Fruit fly (Drosophila melanogaster): Measurements from ENCODE around the gene Ugt37A2.
"Not testable (repeated sequence)": the region's sequence is repeated elsewhere in the genome, so short reads cannot be mapped to it uniquely, and the experiment has no call there.

Gene Ugt37A2

DNA sequence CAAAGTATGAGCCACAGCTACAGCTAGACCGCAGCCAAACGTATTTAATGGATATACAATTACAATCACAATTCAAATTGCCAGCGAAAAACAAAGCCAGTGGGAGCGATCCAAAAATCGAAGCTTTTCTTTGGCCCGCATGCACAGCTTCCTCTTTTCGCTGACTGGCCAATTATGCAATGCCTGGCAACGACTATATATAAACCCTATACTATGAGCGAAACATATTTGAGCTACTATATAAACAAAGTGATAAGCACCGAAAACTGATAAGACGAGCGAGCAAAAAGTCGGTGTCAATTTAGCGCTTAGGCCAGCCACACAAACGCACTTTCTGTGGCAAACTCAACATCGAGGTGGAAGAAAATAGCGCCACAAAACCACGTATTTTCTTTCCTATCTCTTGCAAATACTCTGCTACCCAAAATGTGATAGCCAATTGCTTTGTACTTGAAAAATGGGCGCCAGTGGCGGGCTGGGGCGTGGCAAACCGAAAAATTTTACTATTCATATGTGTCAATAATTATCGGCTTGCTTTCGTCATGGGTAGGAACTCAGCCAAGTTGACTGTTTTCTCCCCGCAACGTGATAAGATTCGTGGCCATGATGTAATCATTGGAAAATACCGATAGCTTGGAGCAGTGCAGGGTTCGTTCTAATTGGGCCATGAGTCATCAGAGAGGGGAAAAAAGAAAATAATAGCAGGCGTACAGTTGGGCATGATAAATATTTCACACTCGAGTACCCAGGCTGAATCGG is 39.6 kb upstream of the Ugt37A2 start:
- no peak for TF ChIP-seq Pif1B (GFP tag; optimal IDR thresholded peaks at IDR 0.05)
- TF ChIP-seq CG17806 (tag; optimal IDR thresholded peaks at IDR 0.05) = no peak
- TF ChIP-seq CG12605 (GFP tag; IDR thresholded peaks at IDR 0.05) = no peak
- no peak for TF ChIP-seq Ets98B (GFP tag; IDR thresholded peaks at IDR 0.05)
- no peak for TF ChIP-seq EcR (GFP tag; optimal IDR thresholded peaks at IDR 0.05)
- TF ChIP-seq CG34367 (tag; optimal IDR thresholded peaks at IDR 0.05) = no peak
- TF ChIP-seq CG32121 (GFP tag; IDR thresholded peaks at IDR 0.05) = no peak
- TF ChIP-seq CG10348 (GFP tag; IDR thresholded peaks at IDR 0.05) = no peak
- TF ChIP-seq CG15710 (tag; optimal IDR thresholded peaks at IDR 0.05) = no peak
- no peak for TF ChIP-seq Snoo (tag; optimal IDR thresholded peaks at IDR 0.05)
- no peak for TF ChIP-seq CG8159 (tag; optimal IDR thresholded peaks at IDR 0.05)

DNA sequence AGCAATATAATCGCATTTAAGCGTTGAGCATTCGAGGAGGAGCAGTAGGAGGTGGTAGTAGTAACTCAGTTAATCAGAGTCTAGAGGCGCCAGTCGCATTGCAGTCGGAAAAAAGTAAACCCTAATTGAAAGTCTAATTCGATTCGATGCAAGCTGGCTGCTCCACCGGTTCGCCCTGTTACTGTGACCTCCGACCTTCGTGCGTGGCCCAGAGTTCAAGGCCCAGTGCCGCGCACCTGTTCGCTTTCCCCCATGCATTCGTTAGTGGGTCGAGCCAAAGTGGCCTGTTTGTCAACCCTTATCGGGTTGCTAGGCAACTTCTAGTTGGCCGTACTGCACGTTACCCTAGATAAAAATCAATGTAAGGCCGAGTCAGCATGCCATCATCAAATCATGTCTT is 39.0 kb upstream of the Ugt37A2 start:
- TF ChIP-seq CG12605 (GFP tag; IDR thresholded peaks at IDR 0.05) (no peak), CG8159 (tag; optimal IDR thresholded peaks at IDR 0.05) (no peak), CG8301 (tag; optimal IDR thresholded peaks at IDR 0.05) (no peak), CG10348 (GFP tag; IDR thresholded peaks at IDR 0.05) (no peak)

DNA sequence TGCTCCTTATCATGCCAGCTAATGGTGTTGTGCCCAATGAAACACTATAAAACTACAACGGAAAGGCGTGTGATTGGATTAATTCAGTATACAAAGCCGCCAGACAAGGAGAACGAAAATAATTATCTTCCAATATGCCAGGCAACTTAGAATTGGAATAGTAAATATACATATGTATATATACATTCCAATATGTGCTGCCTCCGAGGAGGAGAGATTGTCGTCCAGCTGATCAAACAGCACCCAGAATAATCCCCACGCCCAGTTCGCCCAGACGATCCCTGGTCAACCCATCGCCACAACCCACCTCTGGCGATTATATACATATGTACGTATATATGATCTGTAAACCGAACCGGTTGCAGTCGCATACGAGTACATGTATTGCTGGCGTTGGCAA is 38.2 kb upstream of the Ugt37A2 start:
- TF ChIP-seq CG17806 (tag; optimal IDR thresholded peaks at IDR 0.05) = no peak
- TF ChIP-seq rn (GFP tag; IDR thresholded peaks at IDR 0.05) = no peak
- TF ChIP-seq D1 (tag; optimal IDR thresholded peaks at IDR 0.05) = no peak
- TF ChIP-seq gl (tag; optimal IDR thresholded peaks at IDR 0.05) = no peak
- no peak for TF ChIP-seq Pif1A (GFP tag; optimal IDR thresholded peaks at IDR 0.05)
- no peak for TF ChIP-seq Pif1B (GFP tag; optimal IDR thresholded peaks at IDR 0.05)
- no peak for TF ChIP-seq CG10348 (GFP tag; IDR thresholded peaks at IDR 0.05)
- TF ChIP-seq Ets98B (GFP tag; IDR thresholded peaks at IDR 0.05) = no peak
- TF ChIP-seq CG8301 (tag; optimal IDR thresholded peaks at IDR 0.05) = no peak
- TF ChIP-seq CG32121 (GFP tag; IDR thresholded peaks at IDR 0.05) = no peak
- TF ChIP-seq EcR (GFP tag; optimal IDR thresholded peaks at IDR 0.05) = no peak
- TF ChIP-seq CG4496 (GFP tag; IDR thresholded peaks at IDR 0.05) = no peak
- TF ChIP-seq CG15710 (tag; optimal IDR thresholded peaks at IDR 0.05) = no peak
- TF ChIP-seq CG14655 (GFP tag; optimal IDR thresholded peaks at IDR 0.05) = no peak
- TF ChIP-seq Snoo (tag; optimal IDR thresholded peaks at IDR 0.05) = no peak
- TF ChIP-seq CG9948 (tag; optimal IDR thresholded peaks at IDR 0.05) = no peak
- TF ChIP-seq fd96Ca (GFP tag; IDR thresholded peaks at IDR 0.05) = no peak
- TF ChIP-seq CG34367 (tag; optimal IDR thresholded peaks at IDR 0.05) = no peak
- TF ChIP-seq CG8159 (tag; optimal IDR thresholded peaks at IDR 0.05) = no peak

DNA sequence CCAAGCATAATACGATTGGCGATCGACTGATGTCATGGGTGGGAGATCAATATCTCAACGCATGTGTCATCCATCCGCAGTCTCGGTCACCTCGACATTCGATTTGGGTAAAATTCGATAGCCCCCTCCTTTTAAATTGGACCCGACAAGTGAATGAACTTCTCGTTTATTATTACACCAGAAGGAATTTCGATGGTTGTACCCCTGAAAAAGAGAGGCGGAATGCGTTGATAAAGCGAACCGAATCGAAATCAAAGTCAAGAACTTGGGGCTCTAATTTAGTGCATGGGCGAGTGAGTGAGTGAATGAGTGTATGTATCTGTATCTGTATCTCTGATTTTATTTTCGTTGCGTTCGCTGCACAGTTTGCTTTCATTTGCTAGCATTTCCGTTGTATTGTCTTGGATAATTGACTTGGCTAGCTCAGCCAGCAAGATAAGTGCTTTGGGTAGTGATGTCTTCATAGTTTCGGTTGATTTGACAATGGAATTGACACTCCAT is 37.4 kb upstream of the Ugt37A2 start:
- no peak for TF ChIP-seq CG12605 (GFP tag; IDR thresholded peaks at IDR 0.05)
- TF ChIP-seq gl (tag; optimal IDR thresholded peaks at IDR 0.05) = no peak
- TF ChIP-seq rn (GFP tag; IDR thresholded peaks at IDR 0.05) = no peak
- TF ChIP-seq EcR (GFP tag; optimal IDR thresholded peaks at IDR 0.05) = no peak
- no peak for TF ChIP-seq Ets98B (GFP tag; IDR thresholded peaks at IDR 0.05)
- TF ChIP-seq Pif1B (GFP tag; optimal IDR thresholded peaks at IDR 0.05) = no peak
- TF ChIP-seq CG17806 (tag; optimal IDR thresholded peaks at IDR 0.05) = no peak
- TF ChIP-seq CG34367 (tag; optimal IDR thresholded peaks at IDR 0.05) = no peak
- TF ChIP-seq CG32121 (GFP tag; IDR thresholded peaks at IDR 0.05) = no peak
- no peak for TF ChIP-seq CG14655 (GFP tag; optimal IDR thresholded peaks at IDR 0.05)
- TF ChIP-seq CG9948 (tag; optimal IDR thresholded peaks at IDR 0.05) = no peak
- TF ChIP-seq CG15710 (tag; optimal IDR thresholded peaks at IDR 0.05) = no peak
- no peak for TF ChIP-seq CG4496 (GFP tag; IDR thresholded peaks at IDR 0.05)
- no peak for TF ChIP-seq Snoo (tag; optimal IDR thresholded peaks at IDR 0.05)
- no peak for TF ChIP-seq CG8301 (tag; optimal IDR thresholded peaks at IDR 0.05)

DNA sequence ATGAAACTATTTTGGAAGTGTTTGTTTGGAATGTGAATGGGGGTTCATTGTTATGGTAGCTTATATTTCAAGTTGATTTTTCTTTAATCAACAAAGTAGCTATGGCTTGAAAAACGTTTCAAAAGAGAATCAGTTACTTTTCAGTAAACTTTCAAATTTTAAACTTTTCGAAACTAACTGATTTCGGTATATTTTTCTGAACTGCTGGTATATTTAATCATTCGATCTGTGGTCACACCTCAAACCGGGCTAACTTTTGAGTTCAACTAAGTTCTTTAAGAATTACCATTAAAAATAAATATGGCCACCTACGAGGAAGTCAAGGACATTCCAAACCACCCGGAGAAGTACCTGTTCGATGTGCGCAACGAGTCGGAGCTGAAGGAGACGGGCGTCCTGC is 34.6 kb upstream of the Ugt37A2 start, which contains the start of gene CG12279:
TSS of gene CG12279 (plus strand) at position 234 of the 400 bp plus-strand sequence.
- TF ChIP-seq CG8159 (tag; optimal IDR thresholded peaks at IDR 0.05) (no peak), Pif1A (GFP tag; optimal IDR thresholded peaks at IDR 0.05) (no peak), CG34367 (tag; optimal IDR thresholded peaks at IDR 0.05) (no peak), CG4496 (GFP tag; IDR thresholded peaks at IDR 0.05) (no peak), CG8301 (tag; optimal IDR thresholded peaks at IDR 0.05) (no peak), Ets98B (GFP tag; IDR thresholded peaks at IDR 0.05) (no peak), CG10348 (GFP tag; IDR thresholded peaks at IDR 0.05) (no peak), fd96Ca (GFP tag; IDR thresholded peaks at IDR 0.05) (no peak), CG32121 (GFP tag; IDR thresholded peaks at IDR 0.05) (no peak), CG9948 (tag; optimal IDR thresholded peaks at IDR 0.05) (no peak)

DNA sequence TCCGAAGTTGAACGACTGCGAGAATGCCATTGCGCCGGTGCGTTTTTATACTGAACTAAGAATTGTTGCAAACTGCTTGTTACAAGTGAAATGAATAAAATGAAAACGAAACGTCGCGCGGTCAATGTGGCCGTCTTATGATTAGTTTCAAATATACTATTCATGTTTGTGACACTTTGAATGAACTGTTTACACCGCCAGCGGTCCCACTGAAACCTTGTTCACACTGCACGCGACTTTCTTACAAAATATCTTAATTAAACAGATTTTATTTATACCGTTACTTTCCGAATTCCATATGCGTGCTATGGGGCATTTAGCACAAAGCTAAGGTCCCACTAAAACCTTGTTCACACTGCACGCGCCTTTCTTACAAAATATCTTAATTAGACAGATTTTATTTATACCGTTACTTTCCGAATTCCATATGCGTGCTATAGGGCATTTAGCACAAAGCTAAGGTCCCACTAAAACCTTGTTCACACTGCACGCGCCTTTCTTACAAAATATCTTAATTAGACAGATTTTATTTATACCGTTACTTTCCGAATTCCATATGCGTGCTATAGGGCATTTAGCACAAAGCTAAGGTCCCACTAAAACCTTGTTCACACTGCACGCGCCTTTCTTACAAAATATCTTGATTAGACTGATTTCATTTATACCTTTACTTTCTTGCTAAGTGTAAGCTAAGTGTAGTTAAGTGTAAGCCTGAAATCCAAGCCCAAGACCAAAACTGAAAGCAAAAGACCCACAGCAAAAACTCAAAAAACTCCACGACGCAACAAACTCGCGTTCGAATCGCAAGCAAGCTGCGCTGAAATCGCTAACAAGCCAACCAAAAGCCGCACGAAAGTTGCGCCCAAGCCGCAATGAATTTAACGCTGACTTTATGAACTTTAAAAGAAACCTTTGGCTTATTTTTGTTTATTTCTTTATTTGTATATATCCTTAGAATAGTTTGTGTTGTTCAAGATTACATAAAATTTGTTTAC is 27.0 kb upstream of the Ugt37A2 start, which contains the start of gene PolQ:
TSS of gene PolQ (minus strand) at position 122 of the 995 bp plus-strand sequence.
- TF ChIP-seq CG10348 (GFP tag; IDR thresholded peaks at IDR 0.05); gl (tag; optimal IDR thresholded peaks at IDR 0.05); EcR (GFP tag; optimal IDR thresholded peaks at IDR 0.05): not testable (repeated sequence)
